Fruit fly (Drosophila melanogaster): Measurements from ENCODE around the gene Bicra.

Gene Bicra

dm6 chr3R:29069208-29070072 is 6.6 kb downstream of the Bicra start:
- TF ChIP-seq CG12605 (GFP tag; IDR thresholded peaks at IDR 0.05) = no peak
- no peak for TF ChIP-seq CG13204 (GFP tag; optimal IDR thresholded peaks at IDR 0.05)
- no peak for TF ChIP-seq CG15710 (tag; optimal IDR thresholded peaks at IDR 0.05)
- TF ChIP-seq Snoo (tag; optimal IDR thresholded peaks at IDR 0.05) = no peak
- TF ChIP-seq CG14655 (GFP tag; optimal IDR thresholded peaks at IDR 0.05) = no peak

DNA sequence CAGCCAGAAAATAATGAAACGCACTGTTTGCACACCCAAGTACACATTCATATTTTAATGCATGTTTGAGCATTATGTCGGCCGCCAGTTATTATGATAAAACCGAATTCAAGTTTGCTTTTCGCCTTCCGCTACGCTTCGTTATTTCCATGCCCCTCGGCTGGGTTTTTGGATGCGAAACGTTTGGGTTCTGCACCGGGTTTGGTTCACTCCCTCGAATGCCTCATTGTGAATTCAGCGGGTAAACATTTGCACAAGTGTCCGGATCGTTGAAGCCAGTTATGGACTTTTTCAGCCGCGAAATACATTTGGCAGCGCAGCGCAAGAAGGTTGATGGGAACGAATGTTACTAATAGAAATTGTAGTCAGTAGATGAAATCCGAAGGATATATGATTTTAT is 8.3 kb downstream of the Bicra start:
- TF ChIP-seq Ets98B (GFP tag; IDR thresholded peaks at IDR 0.05) (no peak), EcR (GFP tag; optimal IDR thresholded peaks at IDR 0.05) (no peak), gl (tag; optimal IDR thresholded peaks at IDR 0.05) (no peak), D1 (tag; optimal IDR thresholded peaks at IDR 0.05) (no peak), CG8301 (tag; optimal IDR thresholded peaks at IDR 0.05) (no peak), CG10348 (GFP tag; IDR thresholded peaks at IDR 0.05) (no peak), rn (GFP tag; IDR thresholded peaks at IDR 0.05) (no peak), CG14655 (GFP tag; optimal IDR thresholded peaks at IDR 0.05) (no peak), CG34367 (tag; optimal IDR thresholded peaks at IDR 0.05) (no peak), CG4496 (GFP tag; IDR thresholded peaks at IDR 0.05) (no peak), CG15710 (tag; optimal IDR thresholded peaks at IDR 0.05) (no peak), CG17806 (tag; optimal IDR thresholded peaks at IDR 0.05) (no peak), fd96Ca (GFP tag; IDR thresholded peaks at IDR 0.05) (no peak), Pif1B (GFP tag; optimal IDR thresholded peaks at IDR 0.05) (no peak), CG8159 (tag; optimal IDR thresholded peaks at IDR 0.05) (no peak), Snoo (tag; optimal IDR thresholded peaks at IDR 0.05) (no peak), CG13204 (GFP tag; optimal IDR thresholded peaks at IDR 0.05) (no peak), CG32121 (GFP tag; IDR thresholded peaks at IDR 0.05) (no peak), Pif1A (GFP tag; optimal IDR thresholded peaks at IDR 0.05) (no peak), CG12605 (GFP tag; IDR thresholded peaks at IDR 0.05) (no peak)

DNA sequence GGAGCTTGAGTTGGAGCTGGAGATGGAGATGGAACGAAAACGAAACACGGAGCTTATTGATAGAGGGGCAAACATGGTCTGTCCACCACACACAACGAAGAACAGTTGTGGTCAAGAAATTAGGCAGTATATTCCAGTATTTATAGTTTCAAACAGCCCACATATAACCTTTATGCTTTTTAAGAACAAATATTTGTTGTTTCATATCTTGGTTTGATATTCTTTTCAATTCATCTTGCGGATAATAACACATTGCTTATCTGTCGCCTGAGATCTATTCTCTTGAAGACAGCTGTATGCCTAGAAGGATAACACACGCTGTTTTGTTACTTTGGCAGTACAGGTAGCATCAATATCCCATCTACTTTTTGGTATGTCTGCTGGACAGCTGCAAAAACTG is 10.0 kb downstream of the Bicra start:
- no peak for TF ChIP-seq D1 (tag; optimal IDR thresholded peaks at IDR 0.05)
- TF ChIP-seq CG8159 (tag; optimal IDR thresholded peaks at IDR 0.05) = peak; percentile 44
- TF ChIP-seq Pif1B (GFP tag; optimal IDR thresholded peaks at IDR 0.05) = no peak
- 0 out of 3 replicates have a peak, but pooled peaks have one; percentile 30 for TF ChIP-seq fd96Ca (GFP tag; IDR thresholded peaks at IDR 0.05)
- TF ChIP-seq Snoo (tag; optimal IDR thresholded peaks at IDR 0.05) = no peak
- peak; percentile 51 for TF ChIP-seq CG34367 (tag; optimal IDR thresholded peaks at IDR 0.05)
- peak; percentile 13 for TF ChIP-seq gl (tag; optimal IDR thresholded peaks at IDR 0.05)
- no peak for TF ChIP-seq Pif1A (GFP tag; optimal IDR thresholded peaks at IDR 0.05)
- TF ChIP-seq CG15710 (tag; optimal IDR thresholded peaks at IDR 0.05) = peak; percentile 10
- peak; percentile 70 for TF ChIP-seq CG9948 (tag; optimal IDR thresholded peaks at IDR 0.05)
- TF ChIP-seq CG8301 (tag; optimal IDR thresholded peaks at IDR 0.05) = peak; percentile 70
- no peak for TF ChIP-seq rn (GFP tag; IDR thresholded peaks at IDR 0.05)
- TF ChIP-seq CG14655 (GFP tag; optimal IDR thresholded peaks at IDR 0.05) = peak; percentile 72
- TF ChIP-seq CG10348 (GFP tag; IDR thresholded peaks at IDR 0.05) = no peak
- TF ChIP-seq CG13204 (GFP tag; optimal IDR thresholded peaks at IDR 0.05) = no peak
- peak; percentile 55 for TF ChIP-seq CG17806 (tag; optimal IDR thresholded peaks at IDR 0.05)
- no peak for TF ChIP-seq EcR (GFP tag; optimal IDR thresholded peaks at IDR 0.05)
- peak; percentile 25; the same call in 1 of the 2 replicates for TF ChIP-seq Ets98B (GFP tag; IDR thresholded peaks at IDR 0.05)
- TF ChIP-seq CG32121 (GFP tag; IDR thresholded peaks at IDR 0.05) = no peak
- TF ChIP-seq CG4496 (GFP tag; IDR thresholded peaks at IDR 0.05) = peak; percentile 12; the same call in 1 of the 3 replicates
- no peak; the same call in 1 of the 2 replicates for TF ChIP-seq CG12605 (GFP tag; IDR thresholded peaks at IDR 0.05)

DNA sequence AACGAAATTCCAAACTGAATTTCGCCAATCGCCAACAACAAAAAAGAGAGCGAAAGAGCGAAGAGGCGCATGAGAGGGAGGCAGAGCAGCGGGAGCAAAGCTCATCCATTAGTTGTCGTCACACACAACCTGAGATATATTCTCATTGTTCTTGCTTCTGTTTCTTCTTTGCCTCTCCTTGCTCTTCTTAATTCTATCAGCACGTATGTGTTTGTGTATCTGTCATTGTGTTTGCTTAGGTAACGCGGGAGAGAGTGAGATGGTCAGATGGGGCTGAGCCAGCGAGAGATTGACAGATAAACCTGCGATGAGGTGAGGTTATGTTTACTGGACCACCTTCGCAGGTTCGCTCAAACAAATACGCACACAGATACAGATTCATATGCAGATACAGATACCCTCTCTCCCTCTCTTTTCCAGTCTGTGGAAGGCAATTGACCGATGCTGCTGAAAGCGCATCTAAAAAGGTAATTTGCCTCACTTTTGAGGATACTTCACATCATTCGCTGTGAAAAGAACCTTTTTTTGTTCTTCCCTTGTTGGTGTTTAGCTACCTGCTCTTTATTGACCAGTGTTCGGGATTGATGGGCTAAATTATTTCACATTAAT is 11.3 kb downstream of the Bicra start:
- TF ChIP-seq Ets98B (GFP tag; IDR thresholded peaks at IDR 0.05) (peak; percentile 48; the same call in 1 of the 2 replicates), CG8159 (tag; optimal IDR thresholded peaks at IDR 0.05) (peak; percentile 7), Pif1A (GFP tag; optimal IDR thresholded peaks at IDR 0.05) (no peak), CG32121 (GFP tag; IDR thresholded peaks at IDR 0.05) (peak; percentile 45; the same call in 1 of the 2 replicates), gl (tag; optimal IDR thresholded peaks at IDR 0.05) (peak; percentile 48), CG34367 (tag; optimal IDR thresholded peaks at IDR 0.05) (peak; percentile 5), D1 (tag; optimal IDR thresholded peaks at IDR 0.05) (no peak), CG10348 (GFP tag; IDR thresholded peaks at IDR 0.05) (no peak), EcR (GFP tag; optimal IDR thresholded peaks at IDR 0.05) (peak; percentile 90), CG13204 (GFP tag; optimal IDR thresholded peaks at IDR 0.05) (peak; percentile 46), Snoo (tag; optimal IDR thresholded peaks at IDR 0.05) (peak; percentile 41), CG17806 (tag; optimal IDR thresholded peaks at IDR 0.05) (no peak), Pif1B (GFP tag; optimal IDR thresholded peaks at IDR 0.05) (peak; percentile 43), rn (GFP tag; IDR thresholded peaks at IDR 0.05) (no peak), CG4496 (GFP tag; IDR thresholded peaks at IDR 0.05) (no peak), CG14655 (GFP tag; optimal IDR thresholded peaks at IDR 0.05) (peak; percentile 19), CG15710 (tag; optimal IDR thresholded peaks at IDR 0.05) (peak; percentile 22), CG9948 (tag; optimal IDR thresholded peaks at IDR 0.05) (no peak), CG8301 (tag; optimal IDR thresholded peaks at IDR 0.05) (peak; percentile 6), CG12605 (GFP tag; IDR thresholded peaks at IDR 0.05) (no peak), fd96Ca (GFP tag; IDR thresholded peaks at IDR 0.05) (no peak)
